Worm (Caenorhabditis elegans) whole organism, L2 larva: ENCODE results near the gene F13A7.11.

ENCODE experiments used
- nhr-129 ChIP-seq: fragments of 150-350 bp; optimal IDR thresholded peaks from 2 replicates; lab custom pipeline; 2014; ENCODE audit warnings: missing biosample characterization, missing genetic modification characterization
- nhr-25 ChIP-seq: fragments of 150-350 bp; sonication (generic microtip); optimal IDR thresholded peaks from 3 replicates; lab custom pipeline; 2014; ENCODE audit warnings: missing biosample characterization, missing genetic modification characterization
- nhr-77 ChIP-seq: fragments of 150-350 bp; optimal IDR thresholded peaks from 2 replicates; lab custom pipeline; 2014; ENCODE audit warnings: missing biosample characterization, missing genetic modification characterization
- snpc-4 ChIP-seq: fragments of 150-350 bp; optimal IDR thresholded peaks from 2 replicates; lab custom pipeline; 2014; ENCODE audit warnings: missing biosample characterization, missing genetic modification characterization

ce11 chrV:16419769-16420168 is 24.7 kb upstream of the F13A7.11 start, which contains the start of gene F26D2.16:
- TF ChIP-seq nhr-129 (tag; lab: Kevin White, UChicago) (no peak), nhr-25 (tag; lab: Kevin White, UChicago) (no peak), snpc-4 (no peak), nhr-77 (tag; lab: Kevin White, UChicago) (no peak)
